Worm (Caenorhabditis elegans) whole organism, young adult: ENCODE data around the gene Y53C12A.3.

ENCODE experiments used
- C17E4.6 ChIP-seq: fragments of 200-800 bp; sonication (Bioruptor generic); IDR thresholded peaks from 2 replicates; pipeline ENCODE4 v1.3.6; 2022; ENCODE audit warnings: missing genetic modification reagents, missing genetic modification characterization, missing compliant biosample characterization
- F22D6.2 ChIP-seq: sonication (generic microtip); optimal IDR thresholded peaks from 2 replicates; lab custom pipeline; 2016; ENCODE audit warnings: mild to moderate bottlenecking, missing genetic modification characterization, missing compliant biosample characterization
- Y79H2A.3 ChIP-seq: fragments of 200-800 bp; sonication (Bioruptor generic); conservative IDR thresholded peaks from 2 replicates; pipeline ENCODE4 v1.3.6; 2022; ENCODE audit warnings: missing genetic modification reagents, missing genetic modification characterization, missing compliant biosample characterization
- ama-1 ChIP-seq, 3 experiments: fragments of 150-350 bp in 1 of 3; sonication (generic microtip) in 2 of 3; optimal IDR thresholded peaks; 2 replicates each; lab custom pipeline; 2014 to 2018; ENCODE audit warnings: missing biosample characterization in 2 of 3, missing genetic modification characterization in 2 of 3, missing genetic modification reagents in 2 of 3
- aptf-3 ChIP-seq: fragments of 200-800 bp; sonication (Bioruptor generic); IDR thresholded peaks from 2 replicates; pipeline ENCODE4 v1.3.6; 2022; ENCODE audit warnings: missing genetic modification characterization, missing compliant biosample characterization
- bed-2 ChIP-seq: fragments of 200-800 bp; sonication (Bioruptor generic); IDR thresholded peaks from 2 replicates; pipeline ENCODE4 v1.3.6; 2022; ENCODE audit warnings: missing genetic modification reagents, missing genetic modification characterization, missing compliant biosample characterization
- efl-1 ChIP-seq: fragments of 150-350 bp; optimal IDR thresholded peaks from 2 replicates; lab custom pipeline; 2014; ENCODE audit warnings: missing biosample characterization, missing genetic modification reagents, missing genetic modification characterization
- madf-10 ChIP-seq: sonication (generic microtip); optimal IDR thresholded peaks from 2 replicates; lab custom pipeline; 2016; ENCODE audit warnings: mild to moderate bottlenecking, missing genetic modification characterization, missing compliant biosample characterization
- nfya-1 ChIP-seq: sonication (generic microtip); optimal IDR thresholded peaks from 2 replicates; lab custom pipeline; 2017; ENCODE audit warnings: antibody characterized with exemption, missing compliant biosample characterization, missing genetic modification characterization, borderline replicate concordance; ENCODE audit not compliant: insufficient read depth
- pha-4 ChIP-seq: fragments of 150-350 bp; sonication (generic microtip); optimal IDR thresholded peaks from 2 replicates; lab custom pipeline; 2014; ENCODE audit warnings: missing biosample characterization, missing genetic modification reagents, missing genetic modification characterization
- snpc-4 ChIP-seq, 5 experiments: fragments of 150-350 bp in 1 of 5; sonication (generic microtip) in 4 of 5; optimal IDR thresholded peaks; 2 replicates each; lab custom pipeline; 2014 to 2018; ENCODE audit warnings: missing genetic modification characterization in 5 of 5, missing biosample characterization in 3 of 5, antibody characterized with exemption in 2 of 5, mild to moderate bottlenecking in 2 of 5, missing compliant biosample characterization in 2 of 5, missing genotype in 2 of 5, moderate library complexity in 2 of 5, missing genetic modification reagents in 1 of 5
- unc-62 ChIP-seq: fragments of 150-350 bp; optimal IDR thresholded peaks from 2 replicates; lab custom pipeline; 2014; ENCODE audit warnings: missing biosample characterization, missing genetic modification reagents, missing genetic modification characterization

DNA sequence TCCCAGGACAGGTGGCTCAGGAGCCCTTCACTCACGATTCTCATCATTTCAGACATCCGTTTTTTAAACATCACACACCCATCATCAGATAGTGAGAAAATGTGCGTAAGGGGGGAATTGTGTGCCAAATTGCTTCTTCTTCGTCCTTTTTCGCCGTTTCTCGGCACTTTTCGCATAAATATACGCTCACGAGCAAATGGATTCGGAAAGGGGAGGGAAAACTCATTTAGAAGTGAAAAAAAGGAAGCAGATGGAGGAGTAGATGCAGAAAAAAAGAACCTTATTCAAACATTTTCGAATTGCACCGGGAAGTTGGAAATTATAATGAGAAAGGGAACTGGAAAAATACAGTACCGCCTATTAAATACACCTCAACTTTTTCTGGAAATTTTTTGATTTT lies 24.0 kb downstream of the Y53C12A.3 start:
- TF ChIP-seq unc-62 (GFP tag; lab: Kevin White, UChicago) (no peak), ama-1 (optimal IDR thresholded peaks at IDR 0.05; lab: Kevin White, UChicago) (no peak), ama-1 (GFP tag; optimal IDR thresholded peaks at IDR 0.05; lab: Kevin White, UChicago) (no peak), snpc-4 (GFP tag; optimal IDR thresholded peaks at IDR 0.05; lab: Kevin White, UChicago) (no peak), snpc-4 (tag; optimal IDR thresholded peaks at IDR 0.05; lab: Kevin White, UChicago) (no peak), pha-4 (no peak), bed-2 (no peak), madf-10 (tag; lab: Kevin White, UChicago) (no peak), efl-1 (GFP tag; lab: Kevin White, UChicago) (no peak), C17E4.6 (GFP tag; lab: Robert Waterston, UW) (no peak), Y79H2A.3 (no peak), aptf-3 (GFP tag; lab: Robert Waterston, UW) (no peak), F22D6.2 (tag; lab: Kevin White, UChicago) (no peak), nfya-1 (tag; lab: Kevin White, UChicago) (no peak)
